Fruit fly (Drosophila melanogaster) whole organism, embryonic: Measurements from ENCODE around the gene CG42835.

Experiments used
- Atf3 ChIP-seq: fragments of 200-800 bp; sonication (Bioruptor generic); optimal IDR thresholded peaks from 3 replicates; lab custom pipeline; 2016; ENCODE audit warnings: missing biosample characterization, missing genetic modification characterization
- CG10321 ChIP-seq: fragments of 200-800 bp; sonication (Bioruptor generic); IDR thresholded peaks from 2 replicates; pipeline ENCODE4 v1.3.6; 2022; ENCODE audit warnings: missing biosample characterization, missing genetic modification characterization
- CG12104 ChIP-seq: fragments of 200-800 bp; sonication (Bioruptor generic); optimal IDR thresholded peaks from 3 replicates; lab custom pipeline; 2016; ENCODE audit warnings: missing biosample characterization, missing genetic modification characterization
- CG12219 ChIP-seq: fragments of 200-800 bp; sonication (Bioruptor generic); optimal IDR thresholded peaks from 3 replicates; lab custom pipeline; 2018; ENCODE audit warnings: missing biosample characterization, mild to moderate bottlenecking, missing genetic modification characterization
- CG14965 ChIP-seq: fragments of 200-800 bp; sonication (Bioruptor generic); optimal IDR thresholded peaks from 2 replicates; lab custom pipeline; 2016; ENCODE audit warnings: missing biosample characterization, missing genetic modification characterization, borderline replicate concordance
- CG15269 ChIP-seq: fragments of 200-800 bp; sonication (Bioruptor generic); optimal IDR thresholded peaks from 2 replicates; lab custom pipeline; 2018; ENCODE audit warnings: missing biosample characterization, mild to moderate bottlenecking, missing genetic modification characterization, moderate library complexity
- CG17328 ChIP-seq: fragments of 200-800 bp; sonication (Bioruptor generic); IDR thresholded peaks from 2 replicates; pipeline ENCODE4 v1.3.6; 2022; ENCODE audit warnings: missing biosample characterization, missing genetic modification characterization
- CG17361 ChIP-seq: fragments of 200-800 bp; sonication (Bioruptor generic); IDR thresholded peaks from 3 replicates; pipeline ENCODE4 v1.3.6; 2022; ENCODE audit warnings: missing biosample characterization, missing genetic modification characterization
- CG17385 ChIP-seq: fragments of 200-800 bp; sonication (Bioruptor generic); optimal IDR thresholded peaks from 3 replicates; lab custom pipeline; 2018; ENCODE audit warnings: missing biosample characterization, mild to moderate bottlenecking, missing genetic modification characterization
- CG18476 ChIP-seq: fragments of 200-800 bp; sonication (Bioruptor generic); optimal IDR thresholded peaks from 2 replicates; lab custom pipeline; 2016; ENCODE audit warnings: missing biosample characterization, mild to moderate bottlenecking, missing genetic modification characterization
- CG18619 ChIP-seq: fragments of 200-800 bp; sonication (Bioruptor generic); optimal IDR thresholded peaks from 3 replicates; lab custom pipeline; 2017; ENCODE audit warnings: missing biosample characterization, mild to moderate bottlenecking, missing genetic modification characterization
- CG2889 ChIP-seq: fragments of 200-800 bp; sonication (Bioruptor generic); IDR thresholded peaks from 3 replicates; pipeline ENCODE4 v1.3.6; 2022; ENCODE audit warnings: missing biosample characterization, missing genetic modification characterization
- CG3407 ChIP-seq: fragments of 200-800 bp; sonication (Bioruptor generic); optimal IDR thresholded peaks from 2 replicates; lab custom pipeline; 2018; ENCODE audit warnings: missing biosample characterization, mild to moderate bottlenecking, missing genetic modification characterization
- CG4424 ChIP-seq: fragments of 200-800 bp; sonication (Bioruptor generic); optimal IDR thresholded peaks from 3 replicates; lab custom pipeline; 2016; ENCODE audit warnings: missing biosample characterization, missing genetic modification characterization
- CG4617 ChIP-seq: fragments of 200-800 bp; sonication (Bioruptor generic); optimal IDR thresholded peaks from 3 replicates; lab custom pipeline; 2016; ENCODE audit warnings: missing biosample characterization, missing genetic modification characterization, borderline replicate concordance
- CG4820 ChIP-seq: fragments of 200-800 bp; sonication (Bioruptor generic); optimal IDR thresholded peaks from 3 replicates; lab custom pipeline; 2016; ENCODE audit warnings: missing biosample characterization, missing genetic modification characterization
- CG4854 ChIP-seq: fragments of 200-800 bp; sonication (Bioruptor generic); optimal IDR thresholded peaks from 2 replicates; lab custom pipeline; 2016; ENCODE audit warnings: missing biosample characterization, missing genetic modification characterization, inconsistent platforms
- CG6175 ChIP-seq: fragments of 200-800 bp; sonication (Bioruptor generic); IDR thresholded peaks from 3 replicates; pipeline ENCODE4 v1.3.6; 2022; ENCODE audit warnings: missing biosample characterization, missing genetic modification characterization
- CG8359 ChIP-seq: fragments of 200-800 bp; sonication (Bioruptor generic); optimal IDR thresholded peaks from 2 replicates; lab custom pipeline; 2017; ENCODE audit warnings: missing biosample characterization, mild to moderate bottlenecking, missing genetic modification characterization, borderline replicate concordance
- CG8944 ChIP-seq: fragments of 200-800 bp; sonication (Bioruptor generic); optimal IDR thresholded peaks from 3 replicates; lab custom pipeline; 2016; ENCODE audit warnings: missing biosample characterization, missing genetic modification characterization
- CG9876 ChIP-seq: fragments of 200-800 bp; sonication (Bioruptor generic); optimal IDR thresholded peaks from 2 replicates; lab custom pipeline; 2016; ENCODE audit warnings: missing biosample characterization, missing genetic modification characterization
- Dek ChIP-seq: fragments of 200-800 bp; sonication (Bioruptor generic); optimal IDR thresholded peaks from 3 replicates; lab custom pipeline; 2019; ENCODE audit warnings: missing biosample characterization, mild to moderate bottlenecking, missing genetic modification characterization, moderate library complexity
- ERR ChIP-seq: fragments of 200-800 bp; sonication (Bioruptor generic); optimal IDR thresholded peaks from 2 replicates; lab custom pipeline; 2016; ENCODE audit warnings: missing biosample characterization, missing genetic modification characterization
- Eip74EF ChIP-seq, 2 experiments: fragments of 200-800 bp in 1 of 2; fragments of >200 bp in 1 of 2; sonication (Bioruptor generic) in 1 of 2; optimal IDR thresholded peaks; 2 replicates each; lab custom pipeline; 2017 to 2019; ENCODE audit warnings: missing biosample characterization in 2 of 2, missing genetic modification characterization in 2 of 2, mild to moderate bottlenecking in 1 of 2, moderate library complexity in 1 of 2
- Hr51 ChIP-seq, 2 experiments: fragments of 200-800 bp; sonication (Bioruptor generic); optimal IDR thresholded peaks; 2 replicates in 1 of 2; 3 replicates in 1 of 2; lab custom pipeline; 2016 to 2018; ENCODE audit warnings: missing biosample characterization in 2 of 2, missing genetic modification characterization in 2 of 2, mild to moderate bottlenecking in 1 of 2, moderate library complexity in 1 of 2
- NFAT ChIP-seq: fragments of 200-800 bp; sonication (Bioruptor generic); IDR thresholded peaks from 2 replicates; pipeline ENCODE4 v1.3.6; 2022; ENCODE audit warnings: missing biosample characterization, missing genetic modification characterization
- Ravus ChIP-seq: fragments of 200-800 bp; sonication (Bioruptor generic); IDR thresholded peaks from 2 replicates; pipeline ENCODE4 v1.3.6; 2022; ENCODE audit warnings: missing biosample characterization, missing genetic modification characterization
- Rx ChIP-seq: fragments of 200-800 bp; sonication (Bioruptor generic); IDR thresholded peaks from 2 replicates; pipeline ENCODE4 v1.3.6; 2022; ENCODE audit warnings: missing biosample characterization, missing genetic modification characterization
- Scr ChIP-seq: fragments of 200-800 bp; sonication (Bioruptor generic); IDR thresholded peaks from 2 replicates; pipeline ENCODE4 v1.3.6; 2022; ENCODE audit warnings: missing biosample characterization, missing genetic modification characterization; ENCODE audit not compliant: partially characterized antibody
- Sox102F ChIP-seq: fragments of 200-800 bp; sonication (Bioruptor generic); optimal IDR thresholded peaks from 2 replicates; lab custom pipeline; 2018; ENCODE audit warnings: missing biosample characterization, mild to moderate bottlenecking, missing genetic modification characterization, moderate library complexity
- Ssrp ChIP-seq: fragments of 200-800 bp; sonication (Bioruptor generic); optimal IDR thresholded peaks from 2 replicates; lab custom pipeline; 2018; ENCODE audit warnings: missing biosample characterization, mild to moderate bottlenecking, missing genetic modification characterization, moderate library complexity
- Trl ChIP-seq, 3 experiments: fragments of >200 bp in 2 of 3; fragments of 200-800 bp in 1 of 3; sonication (Bioruptor generic) in 1 of 3; optimal IDR thresholded peaks; 2 replicates in 1 of 3; 3 replicates in 2 of 3; lab custom pipeline; 2016 to 2017; ENCODE audit warnings: missing biosample characterization in 1 of 3, missing genetic modification characterization in 1 of 3
- Xrp1 ChIP-seq: fragments of 200-800 bp; sonication (Bioruptor generic); IDR thresholded peaks from 2 replicates; pipeline ENCODE4 v1.3.6; 2022; ENCODE audit warnings: missing biosample characterization, missing genetic modification characterization
- ara ChIP-seq: fragments of 200-800 bp; sonication (Bioruptor generic); IDR thresholded peaks from 2 replicates; pipeline ENCODE4 v1.3.6; 2022; ENCODE audit warnings: missing biosample characterization, missing genetic modification characterization
- bab2 ChIP-seq: fragments of 200-800 bp; sonication (Bioruptor generic); optimal IDR thresholded peaks from 2 replicates; lab custom pipeline; 2016; ENCODE audit warnings: missing biosample characterization, missing genetic modification characterization
- bcd ChIP-seq: fragments of 200-800 bp; sonication (Bioruptor generic); optimal IDR thresholded peaks from 2 replicates; lab custom pipeline; 2017; ENCODE audit warnings: missing biosample characterization, mild to moderate bottlenecking, missing genetic modification characterization
- chif ChIP-seq, 2 experiments: fragments of 200-800 bp; sonication (Bioruptor generic); optimal IDR thresholded peaks; 3 replicates each; lab custom pipeline; 2016; ENCODE audit warnings: missing biosample characterization in 2 of 2, missing genetic modification characterization in 2 of 2
- eve ChIP-seq, 2 experiments: fragments of >200 bp; optimal IDR thresholded peaks; 2 replicates each; lab custom pipeline; 2017; ENCODE audit warnings: missing biosample characterization in 2 of 2, missing genetic modification characterization in 2 of 2
- lab ChIP-seq: fragments of 200-800 bp; sonication (Bioruptor generic); optimal IDR thresholded peaks from 3 replicates; lab custom pipeline; 2017; ENCODE audit warnings: missing biosample characterization, missing genetic modification characterization, mild to moderate bottlenecking, moderate library complexity, missing genetic modification reagents
- luna ChIP-seq: fragments of 200-800 bp; sonication (Bioruptor generic); optimal IDR thresholded peaks from 2 replicates; lab custom pipeline; 2016; ENCODE audit warnings: missing biosample characterization, missing genetic modification characterization
- mirr ChIP-seq: fragments of 200-800 bp; sonication (Bioruptor generic); optimal IDR thresholded peaks from 3 replicates; lab custom pipeline; 2018; ENCODE audit warnings: missing biosample characterization, mild to moderate bottlenecking, missing genetic modification characterization
- nerfin-1 ChIP-seq: fragments of 200-800 bp; sonication (Bioruptor generic); optimal IDR thresholded peaks from 3 replicates; lab custom pipeline; 2019; ENCODE audit warnings: missing biosample characterization, mild to moderate bottlenecking, missing genetic modification characterization, moderate library complexity
- prd ChIP-seq, 3 experiments: fragments of >200 bp in 2 of 3; fragments of 200-800 bp in 1 of 3; sonication (Bioruptor generic) in 1 of 3; optimal IDR thresholded peaks in 2 of 3; IDR thresholded peaks in 1 of 3; 2 replicates in 2 of 3; 3 replicates in 1 of 3; pipeline versions ENCODE4 v1.3.6 to Lab custom; 2017 to 2022; ENCODE audit warnings: missing biosample characterization in 1 of 3, missing genetic modification characterization in 1 of 3
- ranshi ChIP-seq: fragments of 200-800 bp; sonication (Bioruptor generic); IDR thresholded peaks from 2 replicates; pipeline ENCODE4 v1.3.6; 2022; ENCODE audit warnings: missing biosample characterization, missing genetic modification characterization
- row ChIP-seq: fragments of 200-800 bp; sonication (Bioruptor generic); IDR thresholded peaks from 3 replicates; pipeline ENCODE4 v1.3.6; 2022; ENCODE audit warnings: missing biosample characterization, missing genetic modification characterization
- sens ChIP-seq: fragments of 200-800 bp; sonication (Bioruptor generic); peaks from one replicate; lab custom pipeline; 2016; ENCODE audit warnings: missing biosample characterization, missing genetic modification characterization
- sim ChIP-seq: fragments of 200-800 bp; sonication (Bioruptor generic); IDR thresholded peaks from 2 replicates; pipeline ENCODE4 v1.3.6; 2022; ENCODE audit warnings: missing biosample characterization, missing genetic modification characterization
- twi ChIP-seq: fragments of 200-800 bp; optimal IDR thresholded peaks from 2 replicates; lab custom pipeline; 2019; ENCODE audit warnings: missing biosample characterization, mild to moderate bottlenecking, missing genetic modification characterization, moderate library complexity
- unpg ChIP-seq: fragments of 200-800 bp; sonication (Bioruptor generic); optimal IDR thresholded peaks from 3 replicates; lab custom pipeline; 2018; ENCODE audit warnings: missing biosample characterization, mild to moderate bottlenecking, missing genetic modification characterization, moderate library complexity

The CG42835 gene

dm6 chr3R:17400675-17401118 is 19.7 kb upstream of the CG42835 start (continued):
- TF ChIP-seq Xrp1 (peak; percentile 57; the same call in 1 of the 2 replicates), CG4424 (GFP tag; lab: Kevin White, UChicago) (peak; percentile 56), nerfin-1 (tag; lab: Kevin White, UChicago) (peak; percentile 49), Hr51 (GFP tag; optimal IDR thresholded peaks at IDR 0.05; lab: Kevin White, UChicago) (peak in 1 of 2 experiments; percentile 22), prd (optimal IDR thresholded peaks at IDR 0.05; lab: Kevin White, UChicago) (no peak), prd (GFP tag; IDR thresholded peaks at IDR 0.05; lab: Robert Waterston, UW) (peak; percentile 18; the same call in 1 of the 3 replicates), CG3407 (GFP tag; lab: Kevin White, UChicago) (no peak), luna (GFP tag; lab: Kevin White, UChicago) (no peak), CG17361 (GFP tag; lab: Robert Waterston, UW) (peak; percentile 39; the same call in 2 of the 3 replicates), mirr (no peak), Ravus (no peak), ERR (no peak), twi (tag; lab: Kevin White, UChicago) (peak; percentile 79), CG4617 (no peak), bcd (GFP tag; lab: Kevin White, UChicago) (peak; percentile 45), CG4820 (GFP tag; lab: Kevin White, UChicago) (peak; percentile 51), CG14965 (GFP tag; lab: Kevin White, UChicago) (no peak), sens (GFP tag; lab: Kevin White, UChicago) (peak; percentile 94), CG17385 (GFP tag; lab: Kevin White, UChicago) (no peak), CG17328 (GFP tag; lab: Robert Waterston, UW) (no peak), Ssrp (tag; lab: Kevin White, UChicago) (no peak), CG8944 (GFP tag; lab: Kevin White, UChicago) (peak; percentile 30), chif (GFP tag; optimal IDR thresholded peaks at IDR 0.05; lab: Kevin White, UChicago) (peak in 1 of 2 experiments; percentile 49), Rx (no peak), CG10321 (no peak), CG2889 (GFP tag; lab: Robert Waterston, UW) (no peak), Trl (optimal IDR thresholded peaks at IDR 0.05; lab: Kevin White, UChicago) (no peak), Trl (GFP tag; optimal IDR thresholded peaks at IDR 0.05; lab: Kevin White, UChicago) (peak; percentile 34), Eip74EF (GFP tag; optimal IDR thresholded peaks at IDR 0.05; lab: Kevin White, UChicago) (peak in 1 of 2 experiments; percentile 81), bab2 (GFP tag; lab: Kevin White, UChicago) (peak; percentile 58), CG15269 (tag; lab: Kevin White, UChicago) (peak; percentile 19), CG9876 (GFP tag; lab: Kevin White, UChicago) (no peak), NFAT (GFP tag; lab: Robert Waterston, UW) (no peak), ara (GFP tag; lab: Robert Waterston, UW) (peak; percentile 50; the same call in 1 of the 2 replicates), Dek (tag; lab: Kevin White, UChicago) (no peak), row (GFP tag; lab: Robert Waterston, UW) (peak; percentile 34; the same call in 2 of the 3 replicates), CG8359 (GFP tag; lab: Kevin White, UChicago) (peak; percentile 50), CG12104 (GFP tag; lab: Kevin White, UChicago) (peak; percentile 49), CG4854 (GFP tag; lab: Kevin White, UChicago) (peak; percentile 34), ranshi (0 out of 2 replicates have a peak, but pooled peaks have one; percentile 16), CG18619 (GFP tag; lab: Kevin White, UChicago) (no peak), Scr (GFP tag; lab: Robert Waterston, UW) (no peak), unpg (GFP tag; lab: Kevin White, UChicago) (peak; percentile 52), Atf3 (GFP tag; lab: Kevin White, UChicago) (no peak), Sox102F (GFP tag; lab: Kevin White, UChicago) (peak; percentile 3), sim (GFP tag; lab: Robert Waterston, UW) (no peak), CG18476 (no peak), CG12219 (GFP tag; lab: Kevin White, UChicago) (no peak), lab (GFP tag; lab: Kevin White, UChicago) (peak; percentile 60), eve (GFP tag; optimal IDR thresholded peaks at IDR 0.05; lab: Kevin White, UChicago) (peak in 1 of 2 experiments; percentile 61), CG6175 (GFP tag; lab: Robert Waterston, UW) (no peak)
